Fruit fly (Drosophila melanogaster) whole organism, wandering third instar larva: ENCODE results near the gene CG14891.

Experiments used
- CrebA ChIP-seq: fragments of 200-800 bp; sonication (Bioruptor generic); optimal IDR thresholded peaks from 2 replicates; lab custom pipeline; 2016; ENCODE audit warnings: missing biosample characterization, mild to moderate bottlenecking, missing genetic modification characterization, borderline replicate concordance
- Hnf4 ChIP-seq: fragments of 200-800 bp; sonication (Bioruptor generic); optimal IDR thresholded peaks from 2 replicates; lab custom pipeline; 2016; ENCODE audit warnings: missing biosample characterization, mild to moderate bottlenecking, missing genetic modification characterization
- Hr78 ChIP-seq: fragments of >200 bp; optimal IDR thresholded peaks from 2 replicates; lab custom pipeline; 2017; ENCODE audit warnings: missing biosample characterization, missing genetic modification characterization
- OdsH ChIP-seq: fragments of 200-800 bp; sonication (Bioruptor generic); optimal IDR thresholded peaks from 2 replicates; lab custom pipeline; 2016; ENCODE audit warnings: missing biosample characterization, mild to moderate bottlenecking, missing genetic modification characterization
- psq ChIP-seq: fragments of 200-800 bp; sonication (Bioruptor generic); optimal IDR thresholded peaks from 3 replicates; lab custom pipeline; 2017; ENCODE audit warnings: missing biosample characterization, mild to moderate bottlenecking, missing genetic modification characterization, moderate library complexity
- usp ChIP-seq: fragments of >200 bp; optimal IDR thresholded peaks from 2 replicates; lab custom pipeline; 2017; ENCODE audit warnings: missing biosample characterization, missing genetic modification characterization

DNA sequence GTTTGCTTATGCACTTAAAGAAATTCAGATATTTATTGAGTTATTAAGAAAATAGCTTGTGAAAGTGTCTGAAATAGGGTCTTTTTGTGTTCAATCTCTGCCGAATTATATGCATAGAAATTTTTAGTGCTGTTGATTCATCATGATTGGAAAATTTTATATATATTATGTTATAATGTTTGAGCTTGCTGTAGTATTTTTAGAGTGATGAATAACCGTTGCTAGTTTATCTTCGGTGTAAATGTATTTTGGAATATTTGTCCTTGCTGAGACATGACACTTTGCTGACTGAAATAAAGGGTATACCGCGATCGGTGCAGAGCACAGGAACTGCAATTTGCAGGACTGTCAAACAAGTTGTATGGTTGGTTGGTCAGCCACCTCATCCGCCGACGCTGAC lies 29.4 kb upstream of the CG14891 start:
- TF ChIP-seq usp (GFP tag; lab: Kevin White, UChicago) (no peak), CrebA (GFP tag; lab: Kevin White, UChicago) (no peak), psq (GFP tag; lab: Kevin White, UChicago) (peak; percentile 2), OdsH (GFP tag; lab: Kevin White, UChicago) (no peak), Hnf4 (GFP tag; lab: Kevin White, UChicago) (no peak), Hr78 (GFP tag; lab: Kevin White, UChicago) (no peak)
